Fruit fly (Drosophila melanogaster) whole organism, prepupa: Measurements from ENCODE around the gene CAH7.

Experiments used
- CG15336 ChIP-seq: fragments of 200-800 bp; sonication (Bioruptor generic); IDR thresholded peaks from 2 replicates; pipeline ENCODE4 v1.3.6; 2022; ENCODE audit warnings: missing biosample characterization, missing genetic modification characterization
- CG4318 ChIP-seq: fragments of 200-800 bp; sonication (Bioruptor generic); optimal IDR thresholded peaks from 3 replicates; lab custom pipeline; 2017; ENCODE audit warnings: missing biosample characterization, mild to moderate bottlenecking, missing genetic modification characterization
- CG6854 ChIP-seq: fragments of 200-800 bp; sonication (Bioruptor generic); optimal IDR thresholded peaks from 2 replicates; lab custom pipeline; 2017; ENCODE audit warnings: missing biosample characterization, mild to moderate bottlenecking, missing genetic modification characterization
- dsx ChIP-seq: fragments of 200-800 bp; optimal IDR thresholded peaks from 3 replicates; lab custom pipeline; 2019; ENCODE audit warnings: missing biosample characterization, mild to moderate bottlenecking, missing genetic modification characterization, moderate library complexity; ENCODE audit not compliant: poor library complexity, severe bottlenecking

DNA sequence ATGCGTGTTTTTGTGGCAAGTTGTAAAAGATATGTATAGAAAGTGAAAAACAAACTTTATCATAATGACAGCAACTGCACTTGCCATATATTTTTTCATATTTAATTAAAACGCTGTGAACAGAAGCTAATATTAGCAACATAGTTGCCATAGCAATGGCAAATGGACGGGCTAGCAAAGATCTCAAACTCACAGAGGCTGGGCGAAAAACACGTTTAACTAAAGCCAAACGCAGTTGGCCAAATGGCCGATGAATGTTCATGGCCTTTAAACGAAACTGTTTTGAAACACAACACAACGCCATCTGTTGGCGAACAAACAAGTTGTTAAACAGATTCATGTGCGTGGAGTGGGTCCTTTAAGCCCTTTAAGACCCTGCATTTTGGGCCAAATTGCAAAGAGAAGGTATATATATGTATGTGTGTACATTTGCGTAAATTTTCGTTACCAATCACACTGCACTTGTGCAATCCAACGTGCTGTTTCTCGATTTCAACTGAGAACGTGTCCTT, 36.4 kb downstream of the CAH7 start:
- TF ChIP-seq CG15336 (GFP tag; lab: Robert Waterston, UW) = no peak
- no peak for TF ChIP-seq CG6854 (GFP tag; lab: Kevin White, UChicago)
- TF ChIP-seq dsx = peak; percentile 81
- no peak for TF ChIP-seq CG4318 (GFP tag; lab: Kevin White, UChicago)
